Worm (Caenorhabditis elegans) whole organism, L4 larva: ENCODE results near the gene C34D1.4.

Experiments used
- Y48G9A.11 ChIP-seq: fragments of 200-800 bp; sonication (Bioruptor generic); IDR thresholded peaks from 2 replicates; pipeline ENCODE4 v1.3.6; 2022; ENCODE audit warnings: missing genetic modification reagents, missing genetic modification characterization, missing compliant biosample characterization
- Y5F2A.4 ChIP-seq: fragments of 200-800 bp; sonication (Bioruptor generic); optimal IDR thresholded peaks from 2 replicates; lab custom pipeline; 2018; ENCODE audit warnings: mild to moderate bottlenecking, missing genetic modification characterization, missing compliant biosample characterization
- ZK546.5 ChIP-seq, 2 experiments: sonication (generic microtip); optimal IDR thresholded peaks; 2 replicates each; lab custom pipeline; 2017; ENCODE audit warnings: missing biosample characterization in 2 of 2, missing genetic modification characterization in 2 of 2
- aly-2 ChIP-seq: sonication (generic microtip); optimal IDR thresholded peaks from 2 replicates; lab custom pipeline; 2018; ENCODE audit warnings: missing biosample characterization, missing genetic modification characterization
- ama-1 ChIP-seq: fragments of 150-350 bp; optimal IDR thresholded peaks from 2 replicates; lab custom pipeline; 2014; ENCODE audit warnings: inconsistent platforms, mixed read lengths
- ceh-82 ChIP-seq: sonication (generic microtip); optimal IDR thresholded peaks from 2 replicates; lab custom pipeline; 2017; ENCODE audit warnings: missing biosample characterization, missing genetic modification characterization
- ces-1 ChIP-seq: fragments of 150-350 bp; sonication (generic microtip); optimal IDR thresholded peaks from 4 replicates; lab custom pipeline; 2014; ENCODE audit warnings: missing biosample characterization, missing genetic modification reagents, missing genetic modification characterization
- daf-16 ChIP-seq, 3 experiments: sonication (generic microtip); optimal IDR thresholded peaks; 2 replicates each; lab custom pipeline; 2016 to 2017; ENCODE audit warnings: missing genetic modification characterization in 3 of 3, missing genetic modification reagents in 3 of 3, mild to moderate bottlenecking in 2 of 3, missing compliant biosample characterization in 2 of 3, missing biosample characterization in 1 of 3, moderate library complexity in 1 of 3
- daf-19 ChIP-seq: fragments of 200-800 bp; sonication (Bioruptor generic); conservative IDR thresholded peaks from 2 replicates; pipeline ENCODE4 v1.3.6; 2022; ENCODE audit warnings: missing genetic modification characterization, missing compliant biosample characterization
- dmd-6 ChIP-seq: fragments of 200-800 bp; sonication (Bioruptor generic); IDR thresholded peaks from 2 replicates; pipeline ENCODE4 v1.3.6; 2022; ENCODE audit warnings: missing genetic modification reagents, missing genetic modification characterization, missing compliant biosample characterization
- dmd-8 ChIP-seq: fragments of 200-800 bp; sonication (Bioruptor generic); IDR thresholded peaks from 2 replicates; pipeline ENCODE4 v1.3.6; 2022; ENCODE audit warnings: missing genetic modification characterization, missing compliant biosample characterization
- fkh-10 ChIP-seq: fragments of 150-350 bp; optimal IDR thresholded peaks from 2 replicates; lab custom pipeline; 2014; ENCODE audit warnings: missing biosample characterization, missing genetic modification reagents, missing genetic modification characterization
- hlh-11 ChIP-seq: fragments of 200-800 bp; sonication (Bioruptor generic); optimal IDR thresholded peaks from 2 replicates; lab custom pipeline; 2018; ENCODE audit warnings: mild to moderate bottlenecking, missing genetic modification characterization, missing compliant biosample characterization
- hmg-1.1 ChIP-seq: fragments of 200-800 bp; sonication (Bioruptor generic); IDR thresholded peaks from 2 replicates; pipeline ENCODE4 v1.3.6; 2022; ENCODE audit warnings: missing genetic modification reagents, missing genetic modification characterization, missing compliant biosample characterization
- lim-7 ChIP-seq: fragments of 200-800 bp; sonication (Bioruptor generic); IDR thresholded peaks from 2 replicates; pipeline ENCODE4 v1.3.6; 2022; ENCODE audit warnings: missing genetic modification characterization, missing compliant biosample characterization
- lin-1 ChIP-seq: fragments of 200-800 bp; sonication (Bioruptor generic); IDR thresholded peaks from 2 replicates; pipeline ENCODE4 v1.3.6; 2022; ENCODE audit warnings: missing genetic modification reagents, missing genetic modification characterization, missing compliant biosample characterization
- lin-13 ChIP-seq: fragments of 150-350 bp; optimal IDR thresholded peaks from 2 replicates; lab custom pipeline; 2014; ENCODE audit warnings: missing biosample characterization, missing genetic modification reagents, missing genetic modification characterization
- lin-39 ChIP-seq: fragments of 150-350 bp; optimal IDR thresholded peaks from 2 replicates; lab custom pipeline; 2014; ENCODE audit warnings: missing biosample characterization, missing genetic modification reagents, missing genetic modification characterization
- lir-3 ChIP-seq: sonication (generic microtip); optimal IDR thresholded peaks from 2 replicates; lab custom pipeline; 2016; ENCODE audit warnings: mild to moderate bottlenecking, missing genetic modification characterization, missing compliant biosample characterization
- mdl-1 ChIP-seq, 2 experiments: fragments of 150-350 bp in 1 of 2; sonication (generic microtip) in 1 of 2; optimal IDR thresholded peaks; 2 replicates each; lab custom pipeline; 2014 to 2017; ENCODE audit warnings: missing biosample characterization in 2 of 2, missing genetic modification characterization in 2 of 2
- mep-1 ChIP-seq: fragments of 150-350 bp; sonication (generic microtip); optimal IDR thresholded peaks from 3 replicates; lab custom pipeline; 2014; ENCODE audit warnings: missing biosample characterization, missing genetic modification characterization
- mxl-2 ChIP-seq: fragments of 200-800 bp; sonication (Bioruptor generic); conservative IDR thresholded peaks from 2 replicates; pipeline ENCODE4 v1.3.6; 2022; ENCODE audit warnings: missing genetic modification reagents, missing genetic modification characterization, missing compliant biosample characterization
- mxl-3 ChIP-seq: fragments of 200-800 bp; sonication (Bioruptor generic); optimal IDR thresholded peaks from 2 replicates; lab custom pipeline; 2018; ENCODE audit warnings: mild to moderate bottlenecking, missing genetic modification characterization, missing compliant biosample characterization
- nhr-102 ChIP-seq: sonication (generic microtip); optimal IDR thresholded peaks from 2 replicates; lab custom pipeline; 2016; ENCODE audit warnings: mild to moderate bottlenecking, missing genetic modification characterization, moderate library complexity, missing compliant biosample characterization
- nhr-11 ChIP-seq: fragments of 150-350 bp; optimal IDR thresholded peaks from 2 replicates; lab custom pipeline; 2014; ENCODE audit warnings: missing biosample characterization, missing genetic modification characterization
- nhr-28 ChIP-seq: fragments of 150-350 bp; optimal IDR thresholded peaks from 2 replicates; lab custom pipeline; 2014; ENCODE audit warnings: missing biosample characterization, missing genetic modification characterization
- nhr-48 ChIP-seq: sonication (generic microtip); optimal IDR thresholded peaks from 2 replicates; lab custom pipeline; 2016; ENCODE audit warnings: mild to moderate bottlenecking, missing genetic modification characterization, missing compliant biosample characterization
- nhr-6 ChIP-seq: fragments of 150-350 bp; optimal IDR thresholded peaks from 2 replicates; lab custom pipeline; 2014; ENCODE audit warnings: missing biosample characterization, missing genetic modification characterization
- pqm-1 ChIP-seq: sonication (generic microtip); optimal IDR thresholded peaks from 2 replicates; lab custom pipeline; 2017; ENCODE audit warnings: missing biosample characterization, missing genetic modification characterization
- saeg-2 ChIP-seq: fragments of 200-800 bp; sonication (Bioruptor generic); IDR thresholded peaks from 2 replicates; pipeline ENCODE4 v1.3.6; 2022; ENCODE audit warnings: missing genetic modification reagents, missing genetic modification characterization, missing compliant biosample characterization
- sdz-12 ChIP-seq: fragments of 200-800 bp; sonication (Bioruptor generic); optimal IDR thresholded peaks from 2 replicates; lab custom pipeline; 2018; ENCODE audit warnings: mild to moderate bottlenecking, missing genetic modification characterization, missing compliant biosample characterization
- spr-1 ChIP-seq: sonication (generic microtip); optimal IDR thresholded peaks from 2 replicates; lab custom pipeline; 2016; ENCODE audit warnings: mild to moderate bottlenecking, missing genetic modification characterization, missing compliant biosample characterization
- tag-97 ChIP-seq: fragments of 200-800 bp; sonication (Bioruptor generic); IDR thresholded peaks from 2 replicates; pipeline ENCODE4 v1.3.6; 2022; ENCODE audit warnings: missing genetic modification characterization, missing compliant biosample characterization
- tra-1 ChIP-seq: fragments of 200-800 bp; sonication (Bioruptor generic); IDR thresholded peaks from 2 replicates; pipeline ENCODE4 v1.3.6; 2022; ENCODE audit warnings: missing genetic modification reagents, missing genetic modification characterization, missing compliant biosample characterization
- unc-62 ChIP-seq, 3 experiments: fragments of 150-350 bp in 1 of 3; sonication (generic microtip); optimal IDR thresholded peaks in 2 of 3; peaks in 1 of 3; 1 replicate in 1 of 3; 2 replicates in 2 of 3; lab custom pipeline; 2014 to 2017; ENCODE audit warnings: missing biosample characterization in 3 of 3, missing genetic modification characterization in 3 of 3, missing genetic modification reagents in 3 of 3, missing genotype in 1 of 3
- zip-2 ChIP-seq: fragments of 150-350 bp; optimal IDR thresholded peaks from 2 replicates; lab custom pipeline; 2014; ENCODE audit warnings: missing biosample characterization, missing genetic modification characterization

C34D1.4 gene

ce11 chrV:13236507-13236906 lies 22.6 kb downstream of the C34D1.4 start, which contains the start of gene dmd-10:
Gene dmd-10 (minus strand): TSS chrV:13236607.
- TF ChIP-seq aly-2 (no peak), unc-62 (GFP tag; optimal IDR thresholded peaks at IDR 0.05 in 1 of 2; lab: Kevin White, UChicago) (peak in 1 of 2 experiments; percentile 78), unc-62 (tag; optimal IDR thresholded peaks at IDR 0.05; lab: Kevin White, UChicago) (no peak)
- TF ChIP-seq, all 104 proteins: peak for 1

ce11 chrV:13235313-13235712 lies 23.8 kb downstream of the C34D1.4 start:
- peak; percentile 28 for TF ChIP-seq nhr-11 (tag; lab: Kevin White, UChicago)
- TF ChIP-seq tag-97 (GFP tag; lab: Robert Waterston, UW), result no peak

ce11 chrV:13229538-13229937 lies 29.6 kb downstream of the C34D1.4 start:
- TF ChIP-seq unc-62 (GFP tag; optimal IDR thresholded peaks at IDR 0.05 in 1 of 2; lab: Kevin White, UChicago), result no peak
- no peak for TF ChIP-seq unc-62 (tag; optimal IDR thresholded peaks at IDR 0.05; lab: Kevin White, UChicago)
- TF ChIP-seq ama-1 (lab: Kevin White, UChicago), result no peak
- TF ChIP-seq lin-39, result no peak
- no peak for TF ChIP-seq dmd-6 (GFP tag; lab: Robert Waterston, UW)
- TF ChIP-seq hmg-1.1 (GFP tag; lab: Robert Waterston, UW), result no peak
- no peak for TF ChIP-seq dmd-8 (GFP tag; lab: Robert Waterston, UW)
- no peak for TF ChIP-seq Y5F2A.4 (GFP tag; lab: Kevin White, UChicago)
- TF ChIP-seq ces-1 (GFP tag; lab: Kevin White, UChicago), result no peak
- TF ChIP-seq zip-2, result no peak
- TF ChIP-seq ceh-82 (tag; lab: Kevin White, UChicago), result no peak
- no peak for TF ChIP-seq mep-1 (tag; lab: Kevin White, UChicago)

ce11 chrV:13221066-13221465 lies 38.0 kb downstream of the C34D1.4 start:
- TF ChIP-seq lim-7 (no peak), sdz-12 (GFP tag; lab: Kevin White, UChicago) (no peak), ZK546.5 (tag; optimal IDR thresholded peaks at IDR 0.05; lab: Kevin White, UChicago) (no peak), spr-1 (no peak), fkh-10 (peak; percentile 45), unc-62 (GFP tag; optimal IDR thresholded peaks at IDR 0.05 in 1 of 2; lab: Kevin White, UChicago) (peak in 1 of 2 experiments; percentile 92), unc-62 (tag; optimal IDR thresholded peaks at IDR 0.05; lab: Kevin White, UChicago) (no peak), Y48G9A.11 (GFP tag; lab: Robert Waterston, UW) (no peak), daf-19 (GFP tag; lab: Robert Waterston, UW) (no peak), dmd-6 (GFP tag; lab: Robert Waterston, UW) (no peak), lin-13 (no peak), mxl-3 (GFP tag; lab: Kevin White, UChicago) (no peak)
- TF ChIP-seq, all 104 proteins: peak for 2

ce11 chrV:13212584-13212983 lies 46.5 kb downstream of the C34D1.4 start:
- TF ChIP-seq tra-1 (GFP tag; lab: Robert Waterston, UW), result peak; percentile 77; the same call in 1 of the 2 replicates
- peak; percentile 20 to 90 for TF ChIP-seq unc-62 (GFP tag; optimal IDR thresholded peaks at IDR 0.05 in 1 of 2; lab: Kevin White, UChicago)
- TF ChIP-seq unc-62 (tag; optimal IDR thresholded peaks at IDR 0.05; lab: Kevin White, UChicago), result no peak
- TF ChIP-seq ces-1 (GFP tag; lab: Kevin White, UChicago), result no peak
- TF ChIP-seq nhr-102 (tag; lab: Kevin White, UChicago), result no peak
- TF ChIP-seq pqm-1 (tag; lab: Kevin White, UChicago), result peak; percentile 98
- peak; percentile 94 for TF ChIP-seq hlh-11
- TF ChIP-seq lir-3 (tag; lab: Kevin White, UChicago), result no peak
- TF ChIP-seq daf-16 (GFP tag; optimal IDR thresholded peaks at IDR 0.05; lab: Kevin White, UChicago), result no peak
- TF ChIP-seq daf-16 (tag; optimal IDR thresholded peaks at IDR 0.05; lab: Kevin White, UChicago), result peak; percentile 92
- peak; percentile 90 for TF ChIP-seq nhr-28 (tag; lab: Kevin White, UChicago)
- TF ChIP-seq saeg-2 (GFP tag; lab: Robert Waterston, UW), result 0 out of 2 replicates have a peak, but pooled peaks have one; percentile 15
- no peak for TF ChIP-seq fkh-10
- peak; percentile 90 for TF ChIP-seq nhr-6 (tag; lab: Kevin White, UChicago)
- TF ChIP-seq lin-1 (GFP tag; lab: Robert Waterston, UW), result peak; percentile 46; the same call in 1 of the 2 replicates
- peak; percentile 99 for TF ChIP-seq mxl-2 (GFP tag; lab: Robert Waterston, UW)
- TF ChIP-seq mdl-1 (tag; optimal IDR thresholded peaks at IDR 0.05; lab: Kevin White, UChicago), result peak in 1 of 2 experiments; percentile 59
- TF ChIP-seq nhr-48, result peak; percentile 61
- TF ChIP-seq dmd-6 (GFP tag; lab: Robert Waterston, UW), result peak; percentile 98
